Worm (Caenorhabditis elegans) whole organism, young adult: Measurements from ENCODE around the gene nifk-1.

Experiments used
- B0336.3 ChIP-seq: fragments of 200-800 bp; sonication (Bioruptor generic); IDR thresholded peaks from 2 replicates; pipeline ENCODE4 v1.3.6; 2022; ENCODE audit warnings: missing genetic modification characterization, missing compliant biosample characterization
- C17E4.6 ChIP-seq: fragments of 200-800 bp; sonication (Bioruptor generic); IDR thresholded peaks from 2 replicates; pipeline ENCODE4 v1.3.6; 2022; ENCODE audit warnings: missing genetic modification reagents, missing genetic modification characterization, missing compliant biosample characterization
- F49E8.2 ChIP-seq: sonication (generic microtip); optimal IDR thresholded peaks from 3 replicates; lab custom pipeline; 2017; ENCODE audit warnings: missing genetic modification characterization, mild to moderate bottlenecking, missing compliant biosample characterization, antibody characterized with exemption, moderate library complexity; ENCODE audit not compliant: insufficient read depth
- F57A8.1 ChIP-seq: fragments of 200-800 bp; sonication (Bioruptor generic); optimal IDR thresholded peaks from 2 replicates; lab custom pipeline; 2018; ENCODE audit warnings: mild to moderate bottlenecking, missing genetic modification characterization, moderate library complexity, missing compliant biosample characterization
- Y56A3A.18 ChIP-seq: fragments of 200-800 bp; sonication (Bioruptor generic); IDR thresholded peaks from 2 replicates; pipeline ENCODE4 v1.3.6; 2022; ENCODE audit warnings: missing genetic modification reagents, missing genetic modification characterization, missing compliant biosample characterization
- Y79H2A.3 ChIP-seq: fragments of 200-800 bp; sonication (Bioruptor generic); conservative IDR thresholded peaks from 2 replicates; pipeline ENCODE4 v1.3.6; 2022; ENCODE audit warnings: missing genetic modification reagents, missing genetic modification characterization, missing compliant biosample characterization
- cebp-1 ChIP-seq, 2 experiments: fragments of 200-800 bp in 1 of 2; sonication (Bioruptor generic) in 1 of 2; sonication (generic microtip) in 1 of 2; IDR thresholded peaks in 1 of 2; optimal IDR thresholded peaks in 1 of 2; 2 replicates each; pipeline versions ENCODE4 v1.3.6 to Lab custom; 2017 to 2022; ENCODE audit warnings: missing compliant biosample characterization in 2 of 2, missing genetic modification characterization in 2 of 2, mild to moderate bottlenecking in 1 of 2, missing genetic modification reagents in 1 of 2, moderate library complexity in 1 of 2
- cebp-2 ChIP-seq: fragments of 200-800 bp; sonication (Bioruptor generic); IDR thresholded peaks from 2 replicates; pipeline ENCODE4 v1.3.6; 2022; ENCODE audit warnings: missing genetic modification characterization, missing compliant biosample characterization
- die-1 ChIP-seq: sonication (generic microtip); optimal IDR thresholded peaks from 2 replicates; lab custom pipeline; 2016; ENCODE audit warnings: missing genotype, mild to moderate bottlenecking, missing genetic modification characterization, missing compliant biosample characterization
- ets-4 ChIP-seq: fragments of 200-800 bp; sonication (Bioruptor generic); optimal IDR thresholded peaks from 2 replicates; lab custom pipeline; 2018; ENCODE audit warnings: mild to moderate bottlenecking, missing genetic modification characterization, missing compliant biosample characterization
- gei-17 ChIP-seq: fragments of 200-800 bp; sonication (Bioruptor generic); optimal IDR thresholded peaks from 2 replicates; lab custom pipeline; 2018; ENCODE audit warnings: mild to moderate bottlenecking, missing genetic modification characterization, missing compliant biosample characterization
- hlh-12 ChIP-seq: sonication (generic microtip); optimal IDR thresholded peaks from 2 replicates; lab custom pipeline; 2016; ENCODE audit warnings: missing genetic modification characterization, missing compliant biosample characterization
- hlh-26 ChIP-seq: fragments of 200-800 bp; sonication (Bioruptor generic); conservative IDR thresholded peaks from 2 replicates; pipeline ENCODE4 v1.3.6; 2022; ENCODE audit warnings: missing genetic modification reagents, missing genetic modification characterization, missing compliant biosample characterization
- lin-40 ChIP-seq: sonication (generic microtip); optimal IDR thresholded peaks from 2 replicates; lab custom pipeline; 2016; ENCODE audit warnings: missing genetic modification characterization, mild to moderate bottlenecking, missing compliant biosample characterization, missing genotype, missing genetic modification reagents
- mxl-1 ChIP-seq: sonication (generic microtip); optimal IDR thresholded peaks from 2 replicates; lab custom pipeline; 2016; ENCODE audit warnings: missing genetic modification characterization, missing compliant biosample characterization
- nfya-2 ChIP-seq: fragments of 200-800 bp; sonication (Bioruptor generic); IDR thresholded peaks from 2 replicates; pipeline ENCODE4 v1.3.6; 2022; ENCODE audit warnings: missing genetic modification reagents, missing genetic modification characterization, missing compliant biosample characterization
- nfyb-1 ChIP-seq: fragments of 200-800 bp; sonication (Bioruptor generic); IDR thresholded peaks from 2 replicates; pipeline ENCODE4 v1.3.6; 2022; ENCODE audit warnings: missing genetic modification reagents, missing genetic modification characterization, missing compliant biosample characterization
- nhr-179 ChIP-seq: sonication (generic microtip); optimal IDR thresholded peaks from 2 replicates; lab custom pipeline; 2016; ENCODE audit warnings: mild to moderate bottlenecking, missing genetic modification characterization, missing compliant biosample characterization
- nhr-80 ChIP-seq: sonication (generic microtip); optimal IDR thresholded peaks from 2 replicates; lab custom pipeline; 2016; ENCODE audit warnings: missing genetic modification characterization, missing compliant biosample characterization
- nhr-90 ChIP-seq: sonication (generic microtip); optimal IDR thresholded peaks from 2 replicates; lab custom pipeline; 2016; ENCODE audit warnings: missing genotype, mild to moderate bottlenecking, missing genetic modification characterization, missing compliant biosample characterization
- snpc-4 ChIP-seq, 5 experiments: fragments of 150-350 bp in 1 of 5; sonication (generic microtip) in 4 of 5; optimal IDR thresholded peaks; 2 replicates each; lab custom pipeline; 2014 to 2018; ENCODE audit warnings: missing genetic modification characterization in 5 of 5, missing biosample characterization in 3 of 5, antibody characterized with exemption in 2 of 5, mild to moderate bottlenecking in 2 of 5, missing compliant biosample characterization in 2 of 5, missing genotype in 2 of 5, moderate library complexity in 2 of 5, missing genetic modification reagents in 1 of 5
- unc-62 ChIP-seq: fragments of 150-350 bp; optimal IDR thresholded peaks from 2 replicates; lab custom pipeline; 2014; ENCODE audit warnings: missing biosample characterization, missing genetic modification reagents, missing genetic modification characterization
- ztf-18 ChIP-seq: sonication (generic microtip); optimal IDR thresholded peaks from 2 replicates; lab custom pipeline; 2016; ENCODE audit warnings: missing genotype, mild to moderate bottlenecking, missing genetic modification characterization, missing compliant biosample characterization
- ztf-25 ChIP-seq: fragments of 200-800 bp; sonication (Bioruptor generic); IDR thresholded peaks from 2 replicates; pipeline ENCODE4 v1.3.6; 2022; ENCODE audit warnings: missing genetic modification reagents, missing genetic modification characterization, missing compliant biosample characterization
- ztf-3 ChIP-seq: fragments of 200-800 bp; sonication (Bioruptor generic); optimal IDR thresholded peaks from 2 replicates; lab custom pipeline; 2018; ENCODE audit warnings: mild to moderate bottlenecking, missing genetic modification characterization, missing compliant biosample characterization

The nifk-1 gene

ce11 chrIII:4649363-4649768 lies 43.7 kb downstream of the nifk-1 start (continued):
- TF ChIP-seq ets-4 (GFP tag; lab: Kevin White, UChicago), result peak; percentile 86
- peak; percentile 83 for TF ChIP-seq unc-62 (GFP tag; lab: Kevin White, UChicago)

ce11 chrIII:4647878-4648277 lies 45.2 kb downstream of the nifk-1 start, which contains the start of gene T23F11.6:
Gene T23F11.6 (minus strand): TSS chrIII:4647922.
- TF ChIP-seq unc-62 (GFP tag; lab: Kevin White, UChicago) (peak; percentile 73), cebp-1 (GFP tag; IDR thresholded peaks at IDR 0.05; lab: Robert Waterston, UW) (peak; percentile 46; the same call in 1 of the 2 replicates), cebp-1 (tag; optimal IDR thresholded peaks at IDR 0.05; lab: Kevin White, UChicago) (no peak), nhr-80 (peak; percentile 44), nhr-90 (no peak)

ce11 chrIII:4647341-4647740 lies 45.8 kb downstream of the nifk-1 start:
- no peak for TF ChIP-seq cebp-2 (GFP tag; lab: Robert Waterston, UW)
- TF ChIP-seq nfyb-1 (GFP tag; lab: Robert Waterston, UW), result no peak
- TF ChIP-seq hlh-12 (tag; lab: Kevin White, UChicago), result no peak
- no peak for TF ChIP-seq die-1 (tag; lab: Kevin White, UChicago)
- TF ChIP-seq Y56A3A.18, result no peak
- no peak for TF ChIP-seq ztf-25 (GFP tag; lab: Robert Waterston, UW)
- TF ChIP-seq nhr-179 (tag; lab: Kevin White, UChicago), result no peak
- TF ChIP-seq C17E4.6 (GFP tag; lab: Robert Waterston, UW), result no peak

- TF ChIP-seq lin-40 (tag; lab: Kevin White, UChicago), result no peak
- TF ChIP-seq ztf-3 (GFP tag; lab: Kevin White, UChicago), result no peak
- TF ChIP-seq ztf-18 (tag; lab: Kevin White, UChicago), result no peak
- TF ChIP-seq B0336.3 (GFP tag; lab: Robert Waterston, UW), result no peak
- TF ChIP-seq F57A8.1, result no peak
- no peak for TF ChIP-seq gei-17 (GFP tag; lab: Kevin White, UChicago)
- TF ChIP-seq F49E8.2 (tag; lab: Kevin White, UChicago), result no peak
- TF ChIP-seq, all 124 proteins: peak for 0
Measured at ce11 chrIII:4646246-4646645, 46.9 kb downstream of the nifk-1 start, which contains the start of gene pqn-29. Gene pqn-29 (minus strand): TSS chrIII:4646346.

ce11 chrIII:4643262-4643661 lies 49.8 kb downstream of the nifk-1 start, which contains the start of gene pfas-1:
Gene pfas-1 (minus strand): TSS chrIII:4643310.
- TF ChIP-seq snpc-4 (GFP tag; optimal IDR thresholded peaks at IDR 0.05; lab: Kevin White, UChicago) (no peak), snpc-4 (tag; optimal IDR thresholded peaks at IDR 0.05; lab: Kevin White, UChicago) (no peak), nfya-2 (no peak), mxl-1 (tag; lab: Kevin White, UChicago) (no peak), Y79H2A.3 (GFP tag; lab: Robert Waterston, UW) (no peak), hlh-26 (GFP tag; lab: Robert Waterston, UW) (no peak), nhr-80 (peak; percentile 61)
